Fruit fly (Drosophila melanogaster): ENCODE measurements around the gene ida.

ida gene

dm6 chr3L:3930930-3931329 lies 25.8 kb downstream of the ida start:
- TF ChIP-seq EcR (GFP tag; optimal IDR thresholded peaks at IDR 0.05) (no peak), pan (optimal IDR thresholded peaks at IDR 0.05) (no peak)

dm6 chr3L:3931778-3932177 lies 26.6 kb downstream of the ida start:
- TF ChIP-seq Dll (optimal IDR thresholded peaks at IDR 0.05) (no peak), CG8478 (optimal IDR thresholded peaks at IDR 0.05) (no peak), pan (optimal IDR thresholded peaks at IDR 0.05) (no peak), usp (GFP tag; optimal IDR thresholded peaks at IDR 0.05) (no peak), psq (optimal IDR thresholded peaks at IDR 0.05) (no peak), EcR (GFP tag; optimal IDR thresholded peaks at IDR 0.05) (no peak)

- no peak for TF ChIP-seq psq (optimal IDR thresholded peaks at IDR 0.05)
- no peak for TF ChIP-seq pan (optimal IDR thresholded peaks at IDR 0.05)
- TF ChIP-seq EcR (GFP tag; optimal IDR thresholded peaks at IDR 0.05): no peak
- TF ChIP-seq Dll (optimal IDR thresholded peaks at IDR 0.05): no peak
- no peak for TF ChIP-seq CG8478 (optimal IDR thresholded peaks at IDR 0.05)
- TF ChIP-seq usp (GFP tag; optimal IDR thresholded peaks at IDR 0.05): no peak
Observed at dm6 chr3L:3932742-3933289, 27.7 kb downstream of the ida start.

- no peak for TF ChIP-seq usp (GFP tag; optimal IDR thresholded peaks at IDR 0.05)
- no peak for TF ChIP-seq Dll (optimal IDR thresholded peaks at IDR 0.05)
- TF ChIP-seq psq (optimal IDR thresholded peaks at IDR 0.05): no peak
- TF ChIP-seq EcR (GFP tag; optimal IDR thresholded peaks at IDR 0.05): no peak
- TF ChIP-seq pan (optimal IDR thresholded peaks at IDR 0.05): no peak
- TF ChIP-seq CG8478 (optimal IDR thresholded peaks at IDR 0.05): no peak
Observed at dm6 chr3L:3933599-3933998, 28.5 kb downstream of the ida start.

- TF ChIP-seq CG8478 (optimal IDR thresholded peaks at IDR 0.05) (no peak), EcR (GFP tag; optimal IDR thresholded peaks at IDR 0.05) (peak in 1 of 2 experiments; percentile 39), Dll (optimal IDR thresholded peaks at IDR 0.05) (no peak), usp (GFP tag; optimal IDR thresholded peaks at IDR 0.05) (no peak), pan (optimal IDR thresholded peaks at IDR 0.05) (no peak), psq (optimal IDR thresholded peaks at IDR 0.05) (no peak)
Observed at dm6 chr3L:3934110-3934509, 29.0 kb downstream of the ida start.

dm6 chr3L:3935567-3936207 lies 30.5 kb downstream of the ida start, which contains the start of gene Eip63F-1:
Eip63F-1 (minus strand) TSS chr3L:3935617.
- TF ChIP-seq psq (optimal IDR thresholded peaks at IDR 0.05) (no peak), Dll (optimal IDR thresholded peaks at IDR 0.05) (no peak), usp (GFP tag; optimal IDR thresholded peaks at IDR 0.05) (no peak), CG8478 (optimal IDR thresholded peaks at IDR 0.05) (no peak), EcR (GFP tag; optimal IDR thresholded peaks at IDR 0.05) (no peak), pan (optimal IDR thresholded peaks at IDR 0.05) (no peak)

dm6 chr3L:3937806-3938205 lies 32.7 kb downstream of the ida start, which contains the start of gene CG10866:
CG10866 (minus strand) TSS chr3L:3937992.
- TF ChIP-seq psq (optimal IDR thresholded peaks at IDR 0.05) (no peak), usp (GFP tag; optimal IDR thresholded peaks at IDR 0.05) (no peak), CG8478 (optimal IDR thresholded peaks at IDR 0.05) (no peak), EcR (GFP tag; optimal IDR thresholded peaks at IDR 0.05) (no peak), Dll (optimal IDR thresholded peaks at IDR 0.05) (no peak)

dm6 chr3L:3940075-3940819 lies 35.1 kb downstream of the ida start, which contains the start of gene CG12766:
CG12766 (minus strand) TSS chr3L:3940125.
- TF ChIP-seq Dll (optimal IDR thresholded peaks at IDR 0.05) (no peak), CG8478 (optimal IDR thresholded peaks at IDR 0.05) (no peak), psq (optimal IDR thresholded peaks at IDR 0.05) (no peak), EcR (GFP tag; optimal IDR thresholded peaks at IDR 0.05) (no peak), pan (optimal IDR thresholded peaks at IDR 0.05) (no peak), usp (GFP tag; optimal IDR thresholded peaks at IDR 0.05) (no peak)

- no peak for TF ChIP-seq psq (optimal IDR thresholded peaks at IDR 0.05)
- TF ChIP-seq usp (GFP tag; optimal IDR thresholded peaks at IDR 0.05): no peak
- TF ChIP-seq pan (optimal IDR thresholded peaks at IDR 0.05): no peak
- TF ChIP-seq EcR (GFP tag; optimal IDR thresholded peaks at IDR 0.05): no peak
- TF ChIP-seq Dll (optimal IDR thresholded peaks at IDR 0.05): no peak
- no peak for TF ChIP-seq CG8478 (optimal IDR thresholded peaks at IDR 0.05)
Observed at dm6 chr3L:3942241-3943028, 37.3 kb downstream of the ida start, which contains the start of the genes CG10863 and CG14982. CG10863 (minus strand) TSS chr3L:3942465. CG14982 (plus strand) TSS chr3L:3942710.

dm6 chr3L:3947301-3947941 lies 42.3 kb downstream of the ida start, which contains the start of gene CG10853:
CG10853 (plus strand) TSS chr3L:3947891.
- TF ChIP-seq EcR (GFP tag; optimal IDR thresholded peaks at IDR 0.05) (no peak), Dll (optimal IDR thresholded peaks at IDR 0.05) (no peak), pan (optimal IDR thresholded peaks at IDR 0.05) (no peak), usp (GFP tag; optimal IDR thresholded peaks at IDR 0.05) (no peak), psq (optimal IDR thresholded peaks at IDR 0.05) (no peak), CG8478 (optimal IDR thresholded peaks at IDR 0.05) (no peak)

- TF ChIP-seq Dll (optimal IDR thresholded peaks at IDR 0.05) (no peak), psq (optimal IDR thresholded peaks at IDR 0.05) (no peak), EcR (GFP tag; optimal IDR thresholded peaks at IDR 0.05) (no peak), CG8478 (optimal IDR thresholded peaks at IDR 0.05) (no peak)
Observed at dm6 chr3L:3949205-3949604, 44.1 kb downstream of the ida start, which contains the start of gene CG14983. CG14983 (minus strand) TSS chr3L:3949305.
